Fruit fly (Drosophila melanogaster): Measurements from ENCODE around the gene SmD1.

DNA sequence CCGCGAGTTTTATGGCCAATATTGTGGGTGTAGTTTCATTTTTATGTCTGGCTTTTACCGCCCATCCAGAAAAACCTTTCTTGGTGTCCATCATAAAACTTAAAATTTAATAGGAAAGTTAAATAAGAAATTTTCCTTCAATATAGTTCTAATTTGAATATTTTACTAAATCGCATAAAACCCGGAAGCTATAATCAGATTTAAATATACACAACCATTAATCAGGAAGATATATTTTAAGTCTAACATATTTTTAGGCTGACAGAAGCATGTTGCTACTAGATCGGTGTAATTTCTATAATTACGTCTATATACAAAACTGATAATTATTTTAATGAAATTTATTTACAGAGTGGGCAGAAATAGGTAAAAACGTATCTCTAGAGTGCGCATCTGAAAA lies 1.3 kb upstream of the SmD1 start:
- TF ChIP-seq psq (optimal IDR thresholded peaks at IDR 0.05) (no peak), usp (GFP tag; optimal IDR thresholded peaks at IDR 0.05) (no peak), Dll (optimal IDR thresholded peaks at IDR 0.05) (no peak), pan (optimal IDR thresholded peaks at IDR 0.05) (no peak)
